Worm (Caenorhabditis elegans): Measurements from ENCODE around the gene R02D5.4.

Gene R02D5.4

ce11 chrV:14522514-14522913, 38.0 kb upstream of the R02D5.4 start, which contains the start of gene C53A5.16:
TSS of gene C53A5.16 (minus strand) at chrV:14522614.
- TF ChIP-seq unc-62 (GFP tag; optimal IDR thresholded peaks at IDR 0.05 in 1 of 2) (no peak), unc-62 (tag; optimal IDR thresholded peaks at IDR 0.05) (no peak), madf-5 (GFP tag; IDR thresholded peaks at IDR 0.05) (no peak), Y105C5A.15 (GFP tag; IDR thresholded peaks at IDR 0.05) (no peak), lir-3 (tag; optimal IDR thresholded peaks at IDR 0.05) (no peak), tag-97 (GFP tag; IDR thresholded peaks at IDR 0.05) (no peak), nhr-48 (tag; optimal IDR thresholded peaks at IDR 0.05) (no peak), lsy-2 (tag; optimal IDR thresholded peaks at IDR 0.05) (no peak)

DNA sequence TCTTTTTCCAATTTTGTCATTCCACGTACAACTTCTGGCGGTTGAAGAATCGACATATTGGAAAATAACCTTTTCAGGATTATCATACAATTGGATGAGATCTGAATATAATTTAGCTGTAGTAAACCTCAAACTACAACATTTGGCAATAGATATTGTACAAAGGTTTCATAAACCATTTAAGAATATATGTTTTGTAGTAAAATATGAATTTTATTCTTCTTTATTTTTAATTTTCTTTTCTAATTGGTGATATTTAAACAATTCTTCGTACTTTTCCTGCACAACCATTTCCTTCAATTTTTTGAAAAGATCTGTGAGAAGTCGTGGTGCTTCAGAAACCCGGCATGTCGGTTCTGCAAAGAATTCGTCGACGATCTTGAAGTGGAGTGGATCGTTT, 36.5 kb upstream of the R02D5.4 start, which contains the start of gene C53A5.17:
C53A5.17 (minus strand) TSS at position 101 of the 400 bp plus-strand sequence.
- TF ChIP-seq nhr-6 (tag; optimal IDR thresholded peaks at IDR 0.05) (no peak), unc-62 (GFP tag; optimal IDR thresholded peaks at IDR 0.05 in 1 of 2) (peak in 1 of 2 experiments; percentile 32), unc-62 (tag; optimal IDR thresholded peaks at IDR 0.05) (no peak), nhr-10 (tag; optimal IDR thresholded peaks at IDR 0.05) (no peak), pqm-1 (tag; optimal IDR thresholded peaks at IDR 0.05) (no peak), jun-1 (tag; optimal IDR thresholded peaks at IDR 0.05) (no peak), lim-7 (GFP tag; IDR thresholded peaks at IDR 0.05) (no peak), hlh-30 (tag; optimal IDR thresholded peaks at IDR 0.05; ENCODE audit: insufficient read depth) (no peak)

DNA sequence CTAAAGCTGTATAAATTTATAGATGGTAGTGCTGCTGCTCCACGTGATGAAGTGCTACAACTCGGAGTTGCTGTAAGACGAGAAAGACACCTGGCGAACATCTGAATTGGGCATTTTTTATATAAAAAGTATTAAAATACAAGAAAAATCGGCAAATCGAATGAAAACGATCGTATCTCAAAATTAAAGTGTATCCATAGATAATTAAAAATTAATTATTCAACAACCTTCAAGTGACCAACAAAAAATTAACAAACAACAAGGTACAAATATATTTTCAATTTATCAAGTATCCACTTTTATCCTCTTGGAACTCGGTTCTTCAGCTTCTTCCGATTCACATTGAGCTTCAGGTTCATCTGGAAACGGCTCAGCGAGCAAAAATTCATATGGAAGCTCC, 34.8 kb upstream of the R02D5.4 start, which contains the start of gene R02D5.8:
R02D5.8 (minus strand) TSS at position 101 of the 400 bp plus-strand sequence.
- no peak for TF ChIP-seq lir-3 (tag; optimal IDR thresholded peaks at IDR 0.05)
- TF ChIP-seq lin-1 (GFP tag; IDR thresholded peaks at IDR 0.05), result no peak
- TF ChIP-seq tra-1 (GFP tag; IDR thresholded peaks at IDR 0.05), result no peak
- no peak for TF ChIP-seq gei-8 (GFP tag; optimal IDR thresholded peaks at IDR 0.05)
- no peak for TF ChIP-seq spr-1 (tag; optimal IDR thresholded peaks at IDR 0.05)
- no peak for TF ChIP-seq lin-15B (tag; optimal IDR thresholded peaks at IDR 0.05)
- no peak for TF ChIP-seq daf-8 (GFP tag; IDR thresholded peaks at IDR 0.05)
- TF ChIP-seq sdz-12 (GFP tag; optimal IDR thresholded peaks at IDR 0.05), result no peak

- no peak for TF ChIP-seq lir-3 (tag; optimal IDR thresholded peaks at IDR 0.05)
- no peak for TF ChIP-seq attf-4 (tag; optimal IDR thresholded peaks at IDR 0.05)
- TF ChIP-seq nhr-237 (tag; optimal IDR thresholded peaks at IDR 0.05), result no peak
- TF ChIP-seq fkh-10 (GFP tag; optimal IDR thresholded peaks at IDR 0.05), result no peak
- no peak for TF ChIP-seq ztf-7 (tag; optimal IDR thresholded peaks at IDR 0.05)
- TF ChIP-seq lin-39 (tag; optimal IDR thresholded peaks at IDR 0.05), result no peak
- TF ChIP-seq egl-27 (tag; optimal IDR thresholded peaks at IDR 0.05), result no peak
- TF ChIP-seq pqm-1 (tag; optimal IDR thresholded peaks at IDR 0.05), result no peak
- no peak for TF ChIP-seq madf-5 (GFP tag; IDR thresholded peaks at IDR 0.05)
- no peak for TF ChIP-seq saeg-2 (GFP tag; IDR thresholded peaks at IDR 0.05)
- no peak for TF ChIP-seq nhr-41 (GFP tag; IDR thresholded peaks at IDR 0.05)
- TF ChIP-seq ceh-82 (tag; optimal IDR thresholded peaks at IDR 0.05), result no peak
- no peak for TF ChIP-seq tag-97 (GFP tag; IDR thresholded peaks at IDR 0.05)
- TF ChIP-seq hlh-30 (tag; optimal IDR thresholded peaks at IDR 0.05; ENCODE audit: insufficient read depth), result no peak
These were observed 33.5 kb upstream of the R02D5.4 start, which contains the start of gene R02D5.6 for ce11 chrV:14518010-14518409. TSS of gene R02D5.6 (minus strand) at chrV:14518110.

DNA sequence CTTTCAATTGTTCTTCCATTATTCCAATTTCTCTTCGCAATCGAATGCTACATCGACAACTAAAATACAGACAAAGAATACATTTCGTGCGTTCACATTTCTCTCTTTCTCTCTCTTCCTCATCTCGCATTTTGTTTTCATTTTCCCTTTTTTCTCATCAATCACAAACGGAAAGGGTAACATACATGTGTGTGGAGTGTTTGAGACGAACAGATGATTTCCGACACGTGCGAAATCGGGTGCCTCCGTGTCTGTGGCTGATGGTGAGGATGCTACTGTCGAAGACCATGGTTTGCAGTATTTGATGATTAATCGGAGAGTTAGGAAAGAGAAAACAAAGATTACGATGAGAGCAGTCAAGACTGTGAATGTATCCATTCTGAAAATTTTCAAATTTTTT, 26.3 kb upstream of the R02D5.4 start, which contains the start of gene R02D5.9:
R02D5.9 (minus strand) TSS at position 378 of the 400 bp plus-strand sequence.
- TF ChIP-seq dve-1 (tag; optimal IDR thresholded peaks at IDR 0.05; ENCODE audit: insufficient read depth), result peak; percentile 61
- peak; percentile 77 to 97 for TF ChIP-seq mdl-1 (tag; optimal IDR thresholded peaks at IDR 0.05)
- TF ChIP-seq nhr-77 (tag; optimal IDR thresholded peaks at IDR 0.05), result peak; percentile 47
- peak in 1 of 2 experiments; percentile 85 for TF ChIP-seq unc-62 (GFP tag; optimal IDR thresholded peaks at IDR 0.05 in 1 of 2)
- TF ChIP-seq unc-62 (tag; optimal IDR thresholded peaks at IDR 0.05), result no peak
- peak; percentile 85 for TF ChIP-seq hlh-30 (tag; optimal IDR thresholded peaks at IDR 0.05; ENCODE audit: insufficient read depth)
- peak; percentile 14 for TF ChIP-seq nhr-76 (tag; optimal IDR thresholded peaks at IDR 0.05)
- peak; percentile 52 for TF ChIP-seq cey-2 (tag; optimal IDR thresholded peaks at IDR 0.05; ENCODE audit: borderline replicate concordance, insufficient read depth)
- peak; percentile 54; the same call in 1 of the 2 replicates for TF ChIP-seq tra-1 (GFP tag; IDR thresholded peaks at IDR 0.05)
- TF ChIP-seq aly-2 (tag; optimal IDR thresholded peaks at IDR 0.05), result no peak
- TF ChIP-seq nhr-28 (tag; optimal IDR thresholded peaks at IDR 0.05), result peak; percentile 89
- peak; percentile 85 for TF ChIP-seq nhr-6 (tag; optimal IDR thresholded peaks at IDR 0.05)
- TF ChIP-seq daf-19 (GFP tag; conservative IDR thresholded peaks at IDR 0.05), result no peak
- TF ChIP-seq mxl-3 (GFP tag; optimal IDR thresholded peaks at IDR 0.05), result peak; percentile 91
- no peak for TF ChIP-seq Y75B8A.6 (GFP tag; IDR thresholded peaks at IDR 0.05)
- TF ChIP-seq zfp-3 (GFP tag; conservative IDR thresholded peaks at IDR 0.05), result no peak

Data from whole organism, L4 larva.